Fruit fly (Drosophila melanogaster) Kc167 (cell line): ENCODE measurements around the gene Inx3.

ENCODE experiments used
- Myc ChIP-seq: fragments of >200 bp; optimal IDR thresholded peaks from 2 replicates; lab custom pipeline; 2017; ENCODE audit warnings: missing external identifiers
- Sin3A ChIP-seq: fragments of >200 bp; optimal IDR thresholded peaks from 2 replicates; lab custom pipeline; 2018; ENCODE audit warnings: missing external identifiers
- h ChIP-seq: fragments of >200 bp; optimal IDR thresholded peaks from 3 replicates; lab custom pipeline; 2018; ENCODE audit warnings: missing external identifiers
- psq ChIP-seq: fragments of >200 bp; optimal IDR thresholded peaks from 2 replicates; lab custom pipeline; 2017; ENCODE audit warnings: missing external identifiers

DNA sequence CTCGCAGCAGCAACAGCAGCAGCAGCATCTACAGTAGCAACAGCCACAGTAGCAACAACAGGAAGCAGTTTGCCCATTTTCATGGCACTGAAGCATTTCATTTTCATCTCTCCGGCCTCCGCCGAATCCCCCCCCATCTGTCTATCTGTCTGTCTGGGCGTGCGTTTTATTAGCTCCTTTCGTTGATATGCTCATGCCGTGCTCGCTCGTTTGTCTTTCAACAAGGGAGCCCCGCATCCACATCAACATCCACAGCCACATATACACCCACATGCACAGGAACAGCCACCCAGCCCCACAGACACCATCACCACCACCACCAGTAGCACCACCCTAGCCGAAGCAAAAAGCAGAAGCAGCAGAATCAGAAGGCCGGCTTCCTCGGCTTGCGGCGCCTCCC, 7.8 kb downstream of the Inx3 start:
- TF ChIP-seq psq (lab: Kevin White, UChicago) = no peak
- TF ChIP-seq h = no peak
- TF ChIP-seq Sin3A (lab: Kevin White, UChicago) = no peak
- no peak for TF ChIP-seq Myc (lab: Kevin White, UChicago)
